Fruit fly (Drosophila melanogaster) whole organism, pupa: ENCODE measurements around the gene fz2.

Source experiments
- CG10348 ChIP-seq: fragments of 200-800 bp; sonication (Bioruptor generic); IDR thresholded peaks from 2 replicates; pipeline ENCODE4 v1.3.6; 2022; ENCODE audit warnings: missing biosample characterization, missing genetic modification characterization
- CG12605 ChIP-seq: fragments of 200-800 bp; sonication (Bioruptor generic); IDR thresholded peaks from 2 replicates; pipeline ENCODE4 v1.3.6; 2022; ENCODE audit warnings: missing biosample characterization, missing genetic modification characterization
- CG13204 ChIP-seq: fragments of 200-800 bp; sonication (Bioruptor generic); optimal IDR thresholded peaks from 2 replicates; lab custom pipeline; 2018; ENCODE audit warnings: missing biosample characterization, mild to moderate bottlenecking, missing genetic modification characterization, moderate library complexity
- CG14655 ChIP-seq: fragments of 200-800 bp; sonication (Bioruptor generic); optimal IDR thresholded peaks from 3 replicates; lab custom pipeline; 2017; ENCODE audit warnings: mild to moderate bottlenecking, missing biosample characterization, missing genetic modification reagents, missing genetic modification characterization
- CG15710 ChIP-seq: fragments of 200-800 bp; sonication (Bioruptor generic); optimal IDR thresholded peaks from 2 replicates; lab custom pipeline; 2018; ENCODE audit warnings: missing biosample characterization, mild to moderate bottlenecking, missing genetic modification characterization, moderate library complexity
- CG17806 ChIP-seq: fragments of 200-800 bp; sonication (Bioruptor generic); optimal IDR thresholded peaks from 2 replicates; lab custom pipeline; 2018; ENCODE audit warnings: missing biosample characterization, mild to moderate bottlenecking, missing genetic modification characterization, moderate library complexity
- CG32121 ChIP-seq: fragments of 200-800 bp; sonication (Bioruptor generic); IDR thresholded peaks from 2 replicates; pipeline ENCODE4 v1.3.6; 2022; ENCODE audit warnings: missing biosample characterization, missing genetic modification characterization
- CG34367 ChIP-seq: fragments of 200-800 bp; sonication (Bioruptor generic); optimal IDR thresholded peaks from 2 replicates; lab custom pipeline; 2018; ENCODE audit warnings: missing biosample characterization, mild to moderate bottlenecking, missing genetic modification characterization
- CG4496 ChIP-seq: fragments of 200-800 bp; sonication (Bioruptor generic); IDR thresholded peaks from 3 replicates; pipeline ENCODE4 v1.3.6; 2022; ENCODE audit warnings: missing biosample characterization, missing genetic modification characterization
- CG8159 ChIP-seq: fragments of 200-800 bp; sonication (Bioruptor generic); optimal IDR thresholded peaks from 3 replicates; lab custom pipeline; 2018; ENCODE audit warnings: missing biosample characterization, mild to moderate bottlenecking, missing genetic modification characterization, moderate library complexity
- CG8301 ChIP-seq: fragments of 200-800 bp; sonication (Bioruptor generic); optimal IDR thresholded peaks from 2 replicates; lab custom pipeline; 2018; ENCODE audit warnings: missing biosample characterization, mild to moderate bottlenecking, missing genetic modification characterization
- CG9948 ChIP-seq: fragments of 200-800 bp; sonication (Bioruptor generic); optimal IDR thresholded peaks from 2 replicates; lab custom pipeline; 2018; ENCODE audit warnings: missing biosample characterization, mild to moderate bottlenecking, missing genetic modification characterization, moderate library complexity
- D1 ChIP-seq: fragments of 200-800 bp; sonication (Bioruptor generic); optimal IDR thresholded peaks from 2 replicates; lab custom pipeline; 2018; ENCODE audit warnings: missing biosample characterization, mild to moderate bottlenecking, missing genetic modification characterization, moderate library complexity
- EcR ChIP-seq: fragments of 200-800 bp; sonication (Bioruptor generic); optimal IDR thresholded peaks from 3 replicates; lab custom pipeline; 2019; ENCODE audit warnings: missing biosample characterization, missing genetic modification characterization, mild to moderate bottlenecking, moderate library complexity, missing genetic modification reagents
- Ets98B ChIP-seq: fragments of 200-800 bp; sonication (Bioruptor generic); IDR thresholded peaks from 2 replicates; pipeline ENCODE4 v1.3.6; 2022; ENCODE audit warnings: missing biosample characterization, missing genetic modification characterization
- Pif1A ChIP-seq: fragments of 200-800 bp; sonication (Bioruptor generic); optimal IDR thresholded peaks from 3 replicates; lab custom pipeline; 2016; ENCODE audit warnings: missing biosample characterization, missing genetic modification characterization
- Pif1B ChIP-seq: fragments of 200-800 bp; sonication (Bioruptor generic); optimal IDR thresholded peaks from 3 replicates; lab custom pipeline; 2016; ENCODE audit warnings: missing biosample characterization, missing genetic modification characterization
- Snoo ChIP-seq: fragments of 200-800 bp; sonication (Bioruptor generic); optimal IDR thresholded peaks from 3 replicates; lab custom pipeline; 2017; ENCODE audit warnings: missing biosample characterization, mild to moderate bottlenecking, missing genetic modification characterization, inconsistent platforms
- fd96Ca ChIP-seq: fragments of 200-800 bp; sonication (Bioruptor generic); IDR thresholded peaks from 3 replicates; pipeline ENCODE4 v1.3.6; 2022; ENCODE audit warnings: missing biosample characterization, missing genetic modification characterization
- gl ChIP-seq: fragments of 200-800 bp; sonication (Bioruptor generic); optimal IDR thresholded peaks from 2 replicates; lab custom pipeline; 2018; ENCODE audit warnings: missing biosample characterization, mild to moderate bottlenecking, missing genetic modification characterization
- rn ChIP-seq: fragments of 200-800 bp; sonication (Bioruptor generic); IDR thresholded peaks from 2 replicates; pipeline ENCODE4 v1.3.6; 2022; ENCODE audit warnings: missing biosample characterization, missing genetic modification characterization

fz2 gene

DNA sequence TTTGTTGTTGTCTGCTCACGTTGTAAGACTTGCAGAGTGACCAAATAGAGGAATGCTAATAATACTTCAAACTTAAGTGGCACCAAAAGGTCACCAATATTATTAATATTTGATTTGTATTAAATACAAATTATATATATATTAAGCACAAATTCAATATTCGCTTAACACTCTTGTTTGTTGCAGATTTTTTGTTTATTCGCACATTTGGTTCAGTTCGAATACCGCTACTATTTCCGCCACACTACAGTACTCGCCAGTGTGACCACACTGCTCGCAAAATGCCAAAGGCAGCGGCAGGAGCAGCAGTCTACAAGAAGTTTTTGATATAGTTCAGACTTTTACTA lies 28.9 kb upstream of the fz2 start, which contains the start of gene Max:
Gene Max, minus strand, starts transcription at position 44 of the 347 bp plus-strand sequence.
- TF ChIP-seq CG17806 (peak; percentile 54), CG10348 (GFP tag; lab: Robert Waterston, UW) (no peak), rn (GFP tag; lab: Robert Waterston, UW) (no peak), EcR (GFP tag; lab: Kevin White, UChicago) (peak; percentile 24), Pif1A (peak; percentile 15), CG15710 (tag; lab: Kevin White, UChicago) (peak; percentile 64), CG4496 (peak; percentile 85), CG14655 (GFP tag; lab: Kevin White, UChicago) (peak; percentile 62), CG34367 (tag; lab: Kevin White, UChicago) (peak; percentile 40), CG8301 (peak; percentile 46), fd96Ca (GFP tag; lab: Robert Waterston, UW) (peak; percentile 48; the same call in 1 of the 3 replicates), gl (tag; lab: Kevin White, UChicago) (peak; percentile 7), CG32121 (GFP tag; lab: Robert Waterston, UW) (peak; percentile 68; the same call in 1 of the 2 replicates), Snoo (tag; lab: Kevin White, UChicago) (peak; percentile 2), CG9948 (tag; lab: Kevin White, UChicago) (peak; percentile 40), CG13204 (GFP tag; lab: Kevin White, UChicago) (no peak), Pif1B (GFP tag; lab: Kevin White, UChicago) (peak; percentile 20), CG12605 (peak; percentile 38; the same call in 1 of the 2 replicates), CG8159 (tag; lab: Kevin White, UChicago) (peak; percentile 69), Ets98B (GFP tag; lab: Robert Waterston, UW) (peak; percentile 72), D1 (no peak)

DNA sequence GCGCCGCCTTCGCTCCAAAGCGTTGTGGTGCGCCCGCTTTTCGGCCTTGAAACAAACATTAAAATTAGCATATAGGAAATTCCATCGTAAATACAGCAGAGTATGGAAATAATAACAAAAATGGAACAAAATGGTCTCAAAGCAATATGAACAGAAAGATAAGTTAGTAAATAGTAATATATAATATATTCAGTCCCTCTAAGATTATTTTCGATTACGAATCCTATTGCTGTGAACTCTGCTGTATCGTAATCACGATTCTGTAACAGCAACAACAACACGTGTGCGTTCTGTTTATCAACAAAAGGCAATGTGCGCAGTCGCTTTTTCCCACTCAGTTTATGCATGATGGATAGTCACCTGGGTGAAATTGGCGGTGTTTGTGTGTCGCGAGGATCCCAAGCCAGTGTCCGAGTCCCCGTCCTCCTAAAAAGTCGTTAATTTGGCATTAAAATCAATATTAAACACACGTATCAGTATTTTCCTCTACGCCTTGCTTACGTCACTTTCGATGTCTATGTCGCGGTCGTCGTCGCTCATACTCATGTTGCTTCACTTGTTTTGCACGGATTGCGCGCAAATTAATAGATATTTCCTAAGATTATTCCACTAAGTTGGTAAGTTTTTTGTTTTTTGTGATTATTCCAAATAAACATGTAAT lies 28.4 kb upstream of the fz2 start, which contains the start of the genes CG42374 and Mettl5:
Gene CG42374, plus strand, starts transcription at position 287 of the 661 bp plus-strand sequence.
Gene Mettl5, plus strand, starts transcription at position 287 of the 661 bp plus-strand sequence.
- TF ChIP-seq EcR (GFP tag; lab: Kevin White, UChicago) (no peak), CG17806 (peak; percentile 34), Snoo (tag; lab: Kevin White, UChicago) (peak; percentile 35), rn (GFP tag; lab: Robert Waterston, UW) (no peak), gl (tag; lab: Kevin White, UChicago) (no peak), fd96Ca (GFP tag; lab: Robert Waterston, UW) (no peak), CG12605 (peak; percentile 65; the same call in 1 of the 2 replicates), CG8159 (tag; lab: Kevin White, UChicago) (peak; percentile 52), CG8301 (peak; percentile 44), CG13204 (GFP tag; lab: Kevin White, UChicago) (no peak), CG4496 (peak; percentile 49; the same call in 1 of the 3 replicates), CG10348 (GFP tag; lab: Robert Waterston, UW) (no peak), CG15710 (tag; lab: Kevin White, UChicago) (peak; percentile 33), D1 (no peak), Ets98B (GFP tag; lab: Robert Waterston, UW) (peak; percentile 46; the same call in 1 of the 2 replicates), CG14655 (GFP tag; lab: Kevin White, UChicago) (no peak), CG9948 (tag; lab: Kevin White, UChicago) (peak; percentile 33), Pif1B (GFP tag; lab: Kevin White, UChicago) (peak; percentile 27), Pif1A (peak; percentile 30), CG32121 (GFP tag; lab: Robert Waterston, UW) (no peak; the same call in 1 of the 2 replicates), CG34367 (tag; lab: Kevin White, UChicago) (no peak)

DNA sequence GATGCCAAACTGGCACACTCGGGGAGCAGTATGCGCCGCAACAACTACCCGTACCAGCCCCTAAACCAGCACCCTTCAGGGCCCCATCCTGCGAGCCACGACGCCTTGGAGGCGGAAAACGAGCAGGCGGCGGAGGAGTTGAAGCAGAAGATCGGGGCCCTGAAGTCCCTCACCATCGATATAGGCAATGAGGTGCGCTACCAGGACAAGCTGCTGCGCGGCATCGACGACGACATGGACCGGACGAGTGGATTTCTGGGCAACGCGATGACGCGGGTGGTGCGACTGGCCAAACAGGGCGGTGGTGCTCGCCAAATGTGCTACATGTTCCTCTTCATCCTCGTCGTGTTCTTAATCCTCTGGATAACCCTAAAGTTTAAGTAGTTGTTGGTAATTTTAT lies 26.5 kb upstream of the fz2 start:
- TF ChIP-seq EcR (GFP tag; lab: Kevin White, UChicago) (no peak), Snoo (tag; lab: Kevin White, UChicago) (no peak), fd96Ca (GFP tag; lab: Robert Waterston, UW) (no peak), Ets98B (GFP tag; lab: Robert Waterston, UW) (no peak), CG32121 (GFP tag; lab: Robert Waterston, UW) (no peak), CG13204 (GFP tag; lab: Kevin White, UChicago) (no peak), rn (GFP tag; lab: Robert Waterston, UW) (no peak), CG34367 (tag; lab: Kevin White, UChicago) (no peak)
- TF ChIP-seq, all 21 proteins: peak for 0

DNA sequence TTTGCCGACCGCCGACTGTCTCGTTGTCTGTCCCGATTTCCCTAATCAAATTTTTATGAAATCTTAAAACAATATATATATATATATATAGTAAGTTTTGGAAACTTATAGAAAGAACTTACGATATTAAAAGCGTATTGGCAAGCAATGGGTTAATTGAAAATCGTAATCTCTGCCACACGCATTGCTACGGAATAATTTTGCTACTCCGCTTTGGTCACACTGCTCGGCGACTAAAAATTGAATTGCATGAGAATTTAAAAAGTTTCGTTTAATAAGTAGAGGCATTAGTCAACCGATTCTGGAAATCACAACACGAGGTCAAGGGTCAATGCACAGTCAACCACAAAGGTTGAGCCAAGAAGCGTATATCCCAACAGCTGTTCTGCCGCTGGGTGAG lies 26.0 kb upstream of the fz2 start, which contains the start of gene Bet1:
Gene Bet1, plus strand, starts transcription at position 182 of the 400 bp plus-strand sequence.
- 0 out of 3 replicates have a peak, but pooled peaks have one; percentile 34 for TF ChIP-seq CG4496
- TF ChIP-seq fd96Ca (GFP tag; lab: Robert Waterston, UW) = peak; percentile 50; the same call in 1 of the 3 replicates
- TF ChIP-seq Snoo (tag; lab: Kevin White, UChicago) = no peak
- TF ChIP-seq EcR (GFP tag; lab: Kevin White, UChicago) = no peak
- no peak for TF ChIP-seq gl (tag; lab: Kevin White, UChicago)

DNA sequence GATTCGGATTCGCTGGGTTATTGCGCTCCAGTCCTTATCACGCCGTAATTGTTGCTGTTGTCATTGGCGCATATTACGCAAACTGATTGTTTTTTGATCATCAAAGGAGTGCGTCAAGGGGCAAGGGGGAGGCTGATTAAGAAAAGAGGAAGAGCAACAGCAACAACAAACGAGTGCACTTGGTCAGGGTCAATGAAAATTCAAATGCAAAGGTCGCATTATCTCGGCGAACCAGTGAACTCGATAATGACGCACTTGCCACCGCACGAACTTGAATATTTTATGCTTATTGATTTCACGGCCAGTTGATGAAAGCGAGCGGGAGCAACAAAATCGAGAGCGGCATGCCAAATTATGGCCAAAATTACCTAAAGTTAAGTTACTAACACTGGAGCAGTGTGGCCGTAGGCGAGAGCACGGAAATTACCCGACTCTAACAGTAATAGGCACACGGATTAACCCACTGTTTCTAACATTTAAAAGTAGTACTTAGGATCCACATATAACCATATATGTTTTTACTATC lies 25.2 kb upstream of the fz2 start, which contains the start of gene nes:
Gene nes, minus strand, starts transcription at position 402 of the 526 bp plus-strand sequence.
- peak; percentile 96 for TF ChIP-seq EcR (GFP tag; lab: Kevin White, UChicago)
- TF ChIP-seq CG34367 (tag; lab: Kevin White, UChicago) = no peak
- peak; percentile 12 for TF ChIP-seq Snoo (tag; lab: Kevin White, UChicago)
